Fruit fly (Drosophila melanogaster): ENCODE results near the gene bves.

bves gene

DNA sequence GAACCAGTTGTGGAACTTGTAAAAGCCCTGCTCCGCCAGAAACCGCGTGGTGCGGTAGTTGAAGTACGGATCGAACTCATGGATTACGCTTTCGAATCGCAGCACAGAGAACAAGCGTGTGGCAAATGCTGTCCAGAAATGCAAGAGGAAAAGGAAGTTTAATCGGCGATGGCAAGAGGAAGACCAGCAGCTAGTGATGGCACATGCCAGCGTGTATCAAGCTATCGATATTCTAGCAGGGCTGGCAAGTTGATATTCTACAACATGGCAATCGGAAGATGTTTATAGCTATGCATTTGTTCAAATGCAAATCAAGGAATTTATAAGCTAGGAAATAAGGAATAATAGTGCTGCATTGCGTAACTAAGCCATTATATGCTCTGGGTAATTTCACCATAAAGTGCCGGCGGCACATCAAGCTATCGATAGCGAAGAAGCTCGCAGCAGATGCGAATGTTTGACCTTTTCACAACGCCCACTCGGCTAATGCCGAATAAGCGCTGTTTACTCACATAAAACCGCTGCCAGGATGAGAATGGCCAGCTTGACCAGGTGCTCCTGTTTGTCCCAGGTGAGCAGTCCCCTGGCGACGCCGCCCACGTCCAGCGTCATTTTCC lies 556 bp upstream of the bves start (continued):
- TF ChIP-seq Asciz (GFP tag; optimal IDR thresholded peaks at IDR 0.05) (peak; percentile 72), Max (GFP tag; optimal IDR thresholded peaks at IDR 0.05) (peak; percentile 72), pzg (GFP tag; optimal IDR thresholded peaks at IDR 0.05) (peak; percentile 75), CG7987 (GFP tag; optimal IDR thresholded peaks at IDR 0.05) (peak; percentile 94), toy (GFP tag; IDR thresholded peaks at IDR 0.05) (peak; percentile 47; the same call in 1 of the 2 replicates), en (GFP tag; optimal IDR thresholded peaks at IDR 0.05) (peak; percentile 41), vvl (GFP tag; IDR thresholded peaks at IDR 0.05) (peak; percentile 86), trh (GFP tag; optimal IDR thresholded peaks at IDR 0.05) (no peak), Hmx (GFP tag; optimal IDR thresholded peaks at IDR 0.05) (no peak), Antp (GFP tag; optimal IDR thresholded peaks at IDR 0.05) (peak; percentile 63), CG30020 (tag; optimal IDR thresholded peaks at IDR 0.05) (peak; percentile 29), CTCF (GFP tag; optimal IDR thresholded peaks at IDR 0.05) (peak; percentile 59), MBD-R2 (GFP tag; IDR thresholded peaks at IDR 0.05) (peak; percentile 62), CG3995 (GFP tag; optimal IDR thresholded peaks at IDR 0.05) (peak; percentile 64), emc (GFP tag; optimal IDR thresholded peaks at IDR 0.05) (peak; percentile 61), CG16815 (GFP tag; optimal IDR thresholded peaks at IDR 0.05) (no peak), tio (GFP tag; optimal IDR thresholded peaks at IDR 0.05) (peak; percentile 16), Drgx (GFP tag; IDR thresholded peaks at IDR 0.05) (peak; percentile 49; the same call in 1 of the 2 replicates), CG8281 (tag; optimal IDR thresholded peaks at IDR 0.05) (peak; percentile 21), CG14860 (GFP tag; IDR thresholded peaks at IDR 0.05; ENCODE audit: partially characterized antibody) (peak; percentile 80), Elba2 (GFP tag; optimal IDR thresholded peaks at IDR 0.05) (no peak), knrl (GFP tag; IDR thresholded peaks at IDR 0.05; ENCODE audit: partially characterized antibody) (peak; percentile 77; the same call in 2 of the 3 replicates), mam (GFP tag; optimal IDR thresholded peaks at IDR 0.05) (peak; percentile 74), CG12942 (GFP tag; optimal IDR thresholded peaks at IDR 0.05) (peak; percentile 56), btn (GFP tag; optimal IDR thresholded peaks at IDR 0.05) (peak; percentile 60), Dip2 (GFP tag; IDR thresholded peaks at IDR 0.05) (no peak), lola (GFP tag; optimal IDR thresholded peaks at IDR 0.05) (peak in 1 of 3 experiments; percentile 33), CG12659 (GFP tag; optimal IDR thresholded peaks at IDR 0.05) (peak; percentile 85), CG4617 (GFP tag; optimal IDR thresholded peaks at IDR 0.05; ENCODE audit: borderline replicate concordance) (peak; percentile 43), repo (GFP tag; optimal IDR thresholded peaks at IDR 0.05) (peak; percentile 61), CG10654 (GFP tag; optimal IDR thresholded peaks at IDR 0.05) (peak; percentile 51), CG3163 (GFP tag; optimal IDR thresholded peaks at IDR 0.05) (peak; percentile 59), CG3726 (GFP tag; IDR thresholded peaks at IDR 0.05) (peak; percentile 47; the same call in 1 of the 3 replicates), hb (GFP tag; IDR thresholded peaks at IDR 0.05; ENCODE audit: partially characterized antibody) (peak; percentile 77; the same call in 2 of the 3 replicates), chinmo (GFP tag; IDR thresholded peaks at IDR 0.05; ENCODE audit: partially characterized antibody) (0 out of 4 replicates have a peak, but pooled peaks have one; percentile 59), CG9876 (GFP tag; optimal IDR thresholded peaks at IDR 0.05) (peak; percentile 69), CG12236 (GFP tag; optimal IDR thresholded peaks at IDR 0.05) (peak; percentile 73), pb (GFP tag; optimal IDR thresholded peaks at IDR 0.05) (peak; percentile 80), CG2116 (GFP tag; optimal IDR thresholded peaks at IDR 0.05) (peak; percentile 83), CG4707 (GFP tag; optimal IDR thresholded peaks at IDR 0.05) (peak; percentile 82), CG7372 (GFP tag; IDR thresholded peaks at IDR 0.05) (peak; percentile 52; the same call in 1 of the 2 replicates), CG6254 (GFP tag; optimal IDR thresholded peaks at IDR 0.05) (peak; percentile 31), CG31388 (GFP tag; optimal IDR thresholded peaks at IDR 0.05) (no peak), da (GFP tag; optimal IDR thresholded peaks at IDR 0.05) (no peak), CG15011 (GFP tag; optimal IDR thresholded peaks at IDR 0.05) (peak; percentile 68), CG16779 (GFP tag; IDR thresholded peaks at IDR 0.05) (0 out of 2 replicates have a peak, but pooled peaks have one; percentile 47), CG2889 (GFP tag; IDR thresholded peaks at IDR 0.05) (no peak; the same call in 2 of the 3 replicates), Stat92E (GFP tag; optimal IDR thresholded peaks at IDR 0.05) (peak in 1 of 3 experiments; percentile 17), CG8089 (GFP tag; optimal IDR thresholded peaks at IDR 0.05) (peak; percentile 72)

Measured in whole organism, embryonic.